Worm (Caenorhabditis elegans): ENCODE data around the gene nid-1.

ce11 chrV:12941797-12942474 is 32.0 kb downstream of the nid-1 start, which contains the start of gene T16G1.4:
- no peak for TF ChIP-seq him-1 (tag; optimal IDR thresholded peaks at IDR 0.05)
- TF ChIP-seq W03F9.2 (tag; optimal IDR thresholded peaks at IDR 0.05) = no peak
